Fruit fly (Drosophila melanogaster) whole organism, pupa: Measurements from ENCODE around the gene Ppt2.

Experiments
- CG10348 ChIP-seq: fragments of 200-800 bp; sonication (Bioruptor generic); IDR thresholded peaks from 2 replicates; pipeline ENCODE4 v1.3.6; 2022; ENCODE audit warnings: missing biosample characterization, missing genetic modification characterization
- CG12605 ChIP-seq: fragments of 200-800 bp; sonication (Bioruptor generic); IDR thresholded peaks from 2 replicates; pipeline ENCODE4 v1.3.6; 2022; ENCODE audit warnings: missing biosample characterization, missing genetic modification characterization
- CG13204 ChIP-seq: fragments of 200-800 bp; sonication (Bioruptor generic); optimal IDR thresholded peaks from 2 replicates; lab custom pipeline; 2018; ENCODE audit warnings: missing biosample characterization, mild to moderate bottlenecking, missing genetic modification characterization, moderate library complexity
- CG14655 ChIP-seq: fragments of 200-800 bp; sonication (Bioruptor generic); optimal IDR thresholded peaks from 3 replicates; lab custom pipeline; 2017; ENCODE audit warnings: mild to moderate bottlenecking, missing biosample characterization, missing genetic modification reagents, missing genetic modification characterization
- CG15710 ChIP-seq: fragments of 200-800 bp; sonication (Bioruptor generic); optimal IDR thresholded peaks from 2 replicates; lab custom pipeline; 2018; ENCODE audit warnings: missing biosample characterization, mild to moderate bottlenecking, missing genetic modification characterization, moderate library complexity
- CG17806 ChIP-seq: fragments of 200-800 bp; sonication (Bioruptor generic); optimal IDR thresholded peaks from 2 replicates; lab custom pipeline; 2018; ENCODE audit warnings: missing biosample characterization, mild to moderate bottlenecking, missing genetic modification characterization, moderate library complexity
- CG32121 ChIP-seq: fragments of 200-800 bp; sonication (Bioruptor generic); IDR thresholded peaks from 2 replicates; pipeline ENCODE4 v1.3.6; 2022; ENCODE audit warnings: missing biosample characterization, missing genetic modification characterization
- CG34367 ChIP-seq: fragments of 200-800 bp; sonication (Bioruptor generic); optimal IDR thresholded peaks from 2 replicates; lab custom pipeline; 2018; ENCODE audit warnings: missing biosample characterization, mild to moderate bottlenecking, missing genetic modification characterization
- CG4496 ChIP-seq: fragments of 200-800 bp; sonication (Bioruptor generic); IDR thresholded peaks from 3 replicates; pipeline ENCODE4 v1.3.6; 2022; ENCODE audit warnings: missing biosample characterization, missing genetic modification characterization
- CG8159 ChIP-seq: fragments of 200-800 bp; sonication (Bioruptor generic); optimal IDR thresholded peaks from 3 replicates; lab custom pipeline; 2018; ENCODE audit warnings: missing biosample characterization, mild to moderate bottlenecking, missing genetic modification characterization, moderate library complexity
- CG8301 ChIP-seq: fragments of 200-800 bp; sonication (Bioruptor generic); optimal IDR thresholded peaks from 2 replicates; lab custom pipeline; 2018; ENCODE audit warnings: missing biosample characterization, mild to moderate bottlenecking, missing genetic modification characterization
- CG9948 ChIP-seq: fragments of 200-800 bp; sonication (Bioruptor generic); optimal IDR thresholded peaks from 2 replicates; lab custom pipeline; 2018; ENCODE audit warnings: missing biosample characterization, mild to moderate bottlenecking, missing genetic modification characterization, moderate library complexity
- D1 ChIP-seq: fragments of 200-800 bp; sonication (Bioruptor generic); optimal IDR thresholded peaks from 2 replicates; lab custom pipeline; 2018; ENCODE audit warnings: missing biosample characterization, mild to moderate bottlenecking, missing genetic modification characterization, moderate library complexity
- EcR ChIP-seq: fragments of 200-800 bp; sonication (Bioruptor generic); optimal IDR thresholded peaks from 3 replicates; lab custom pipeline; 2019; ENCODE audit warnings: missing biosample characterization, missing genetic modification characterization, mild to moderate bottlenecking, moderate library complexity, missing genetic modification reagents
- Ets98B ChIP-seq: fragments of 200-800 bp; sonication (Bioruptor generic); IDR thresholded peaks from 2 replicates; pipeline ENCODE4 v1.3.6; 2022; ENCODE audit warnings: missing biosample characterization, missing genetic modification characterization
- Pif1A ChIP-seq: fragments of 200-800 bp; sonication (Bioruptor generic); optimal IDR thresholded peaks from 3 replicates; lab custom pipeline; 2016; ENCODE audit warnings: missing biosample characterization, missing genetic modification characterization
- Pif1B ChIP-seq: fragments of 200-800 bp; sonication (Bioruptor generic); optimal IDR thresholded peaks from 3 replicates; lab custom pipeline; 2016; ENCODE audit warnings: missing biosample characterization, missing genetic modification characterization
- fd96Ca ChIP-seq: fragments of 200-800 bp; sonication (Bioruptor generic); IDR thresholded peaks from 3 replicates; pipeline ENCODE4 v1.3.6; 2022; ENCODE audit warnings: missing biosample characterization, missing genetic modification characterization
- gl ChIP-seq: fragments of 200-800 bp; sonication (Bioruptor generic); optimal IDR thresholded peaks from 2 replicates; lab custom pipeline; 2018; ENCODE audit warnings: missing biosample characterization, mild to moderate bottlenecking, missing genetic modification characterization
- rn ChIP-seq: fragments of 200-800 bp; sonication (Bioruptor generic); IDR thresholded peaks from 2 replicates; pipeline ENCODE4 v1.3.6; 2022; ENCODE audit warnings: missing biosample characterization, missing genetic modification characterization

Gene Ppt2

DNA sequence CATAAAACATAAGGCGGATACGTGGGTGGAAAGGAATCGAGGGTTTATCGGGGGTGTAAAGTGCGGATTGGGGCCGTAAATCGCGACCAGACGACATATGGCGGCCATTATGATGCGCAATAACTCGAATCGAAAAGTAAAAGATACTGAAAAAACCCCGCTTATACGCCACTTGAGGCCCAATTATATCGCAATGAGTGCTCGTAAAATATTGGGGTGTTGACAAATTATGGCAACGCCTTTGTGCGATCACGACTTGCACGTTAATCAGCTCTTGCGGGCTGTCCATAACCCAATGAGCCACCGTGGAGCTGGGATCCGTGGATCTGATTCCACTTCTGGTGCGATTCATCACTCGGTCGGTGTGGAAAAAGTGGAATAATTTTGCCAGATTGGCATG lies 29.7 kb downstream of the Ppt2 start:
- TF ChIP-seq CG32121 (GFP tag; lab: Robert Waterston, UW) (no peak), CG12605 (no peak), CG10348 (GFP tag; lab: Robert Waterston, UW) (no peak), Pif1B (no peak), gl (tag; lab: Kevin White, UChicago) (no peak), fd96Ca (GFP tag; lab: Robert Waterston, UW) (no peak), CG14655 (GFP tag; lab: Kevin White, UChicago) (no peak), Ets98B (GFP tag; lab: Robert Waterston, UW) (no peak), CG9948 (tag; lab: Kevin White, UChicago) (no peak), CG8301 (tag; lab: Kevin White, UChicago) (no peak)

DNA sequence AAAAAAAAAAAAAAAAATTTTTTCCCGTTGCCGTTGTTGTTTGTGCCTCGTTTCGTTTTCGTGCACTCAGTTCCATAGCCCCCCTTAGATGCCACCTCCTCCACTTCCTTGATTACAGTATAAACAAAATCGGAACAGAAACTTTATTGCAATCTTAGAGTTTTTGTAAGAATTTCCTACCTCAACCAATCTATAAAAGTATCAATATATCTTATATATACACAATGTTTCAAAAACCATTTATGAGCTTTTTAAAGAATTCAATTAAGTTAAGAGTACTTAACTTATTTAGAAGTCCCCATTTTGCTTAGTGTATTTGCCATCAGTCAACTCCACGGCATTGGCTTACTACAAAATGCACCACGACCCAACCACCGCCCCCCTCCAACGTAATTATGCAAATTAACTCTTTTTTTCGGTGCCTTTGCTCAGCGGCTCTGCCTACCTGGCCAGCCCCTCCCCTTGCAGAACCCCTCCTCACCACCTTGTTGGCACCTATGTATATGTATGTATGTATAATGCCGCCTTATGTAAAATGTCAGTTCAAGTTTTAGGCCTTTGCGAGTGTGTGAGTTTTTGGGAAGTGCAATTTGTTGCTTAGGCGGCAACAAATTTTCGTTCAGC lies 37.7 kb downstream of the Ppt2 start:
- TF ChIP-seq EcR (GFP tag; lab: Kevin White, UChicago) (no peak), CG13204 (GFP tag; lab: Kevin White, UChicago) (no peak)
- TF ChIP-seq, all 21 proteins: peak for 0

DNA sequence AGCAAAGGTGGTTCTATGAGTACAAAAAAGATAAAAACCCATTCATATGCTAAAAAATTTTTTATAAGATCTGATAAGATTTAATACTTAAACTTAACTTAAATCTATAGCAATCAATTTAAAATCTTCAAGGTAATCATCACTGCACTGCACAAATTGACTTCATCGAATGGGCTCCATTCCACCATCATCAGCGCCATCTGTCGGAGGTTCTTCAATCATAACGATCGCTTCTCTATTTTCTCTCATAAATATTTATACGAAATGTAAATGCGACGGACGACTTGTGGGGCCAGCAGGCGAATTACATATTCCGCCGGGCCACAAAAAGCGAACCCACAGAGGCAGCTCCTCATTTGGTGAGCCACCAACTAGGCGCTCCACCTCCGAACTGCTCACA lies 38.4 kb downstream of the Ppt2 start:
- no peak for TF ChIP-seq CG8159 (tag; lab: Kevin White, UChicago)
- no peak for TF ChIP-seq CG14655 (GFP tag; lab: Kevin White, UChicago)
- TF ChIP-seq CG10348 (GFP tag; lab: Robert Waterston, UW), result no peak
- TF ChIP-seq CG34367, result no peak
- no peak for TF ChIP-seq CG12605
- TF ChIP-seq rn (GFP tag; lab: Robert Waterston, UW), result no peak
- TF ChIP-seq EcR (GFP tag; lab: Kevin White, UChicago), result no peak
- TF ChIP-seq CG13204 (GFP tag; lab: Kevin White, UChicago), result no peak
- no peak for TF ChIP-seq Pif1B
- no peak for TF ChIP-seq CG32121 (GFP tag; lab: Robert Waterston, UW)
- no peak for TF ChIP-seq fd96Ca (GFP tag; lab: Robert Waterston, UW)

DNA sequence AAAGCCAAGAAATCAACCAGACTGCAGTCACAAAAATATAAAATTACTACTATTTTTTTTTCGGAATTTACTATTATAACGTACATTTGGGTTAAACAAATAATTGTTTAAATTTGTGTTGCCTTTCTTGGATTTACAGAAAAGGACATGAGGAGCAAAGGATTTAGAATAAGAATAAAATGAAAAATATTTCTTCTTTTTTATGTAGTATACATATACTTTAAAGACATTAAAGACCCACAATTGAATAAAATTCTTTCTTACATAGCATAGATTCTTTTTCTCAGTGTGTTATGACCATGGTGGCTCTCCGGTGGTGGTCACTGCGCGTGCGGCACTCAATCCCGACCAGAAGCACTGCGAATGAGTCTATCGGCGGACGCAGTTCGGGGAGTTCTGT lies 39.1 kb downstream of the Ppt2 start:
- TF ChIP-seq CG14655 (GFP tag; lab: Kevin White, UChicago) (peak; percentile 26), CG8301 (tag; lab: Kevin White, UChicago) (peak; percentile 11), fd96Ca (GFP tag; lab: Robert Waterston, UW) (no peak), gl (tag; lab: Kevin White, UChicago) (no peak), CG15710 (tag; lab: Kevin White, UChicago) (peak; percentile 7), Pif1A (GFP tag; lab: Kevin White, UChicago) (no peak)

DNA sequence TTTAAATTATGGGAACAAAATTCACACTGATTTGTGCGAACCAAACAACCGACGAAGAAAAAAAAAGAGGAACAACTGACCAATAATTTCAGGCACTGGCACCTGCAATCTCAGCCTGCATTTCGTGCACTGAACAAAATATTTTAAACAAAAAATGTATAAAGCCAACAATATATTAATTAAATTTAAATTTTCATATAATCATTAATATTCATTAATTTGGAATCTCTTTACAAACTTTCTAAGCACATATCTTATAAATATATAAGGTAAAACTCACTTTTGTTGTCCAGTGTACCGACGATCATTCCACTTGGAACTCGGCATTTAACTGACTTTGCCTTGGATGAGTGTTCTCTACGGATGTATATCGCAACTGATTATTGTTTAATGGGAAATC lies 42.0 kb downstream of the Ppt2 start:
- peak; percentile 33 for TF ChIP-seq CG17806 (tag; lab: Kevin White, UChicago)
- peak; percentile 11 for TF ChIP-seq CG8301 (tag; lab: Kevin White, UChicago)
- no peak for TF ChIP-seq rn (GFP tag; lab: Robert Waterston, UW)
- TF ChIP-seq gl (tag; lab: Kevin White, UChicago), result no peak
- TF ChIP-seq EcR (GFP tag; lab: Kevin White, UChicago), result no peak
- peak; percentile 19 for TF ChIP-seq CG14655 (GFP tag; lab: Kevin White, UChicago)
- no peak for TF ChIP-seq CG32121 (GFP tag; lab: Robert Waterston, UW)
- TF ChIP-seq CG12605, result no peak
- no peak for TF ChIP-seq CG10348 (GFP tag; lab: Robert Waterston, UW)
- no peak for TF ChIP-seq CG4496 (GFP tag; lab: Robert Waterston, UW)
- TF ChIP-seq fd96Ca (GFP tag; lab: Robert Waterston, UW), result no peak
- peak; percentile 15 for TF ChIP-seq CG15710 (tag; lab: Kevin White, UChicago)
- peak; percentile 40 for TF ChIP-seq CG8159 (tag; lab: Kevin White, UChicago)
- TF ChIP-seq CG34367, result no peak
- TF ChIP-seq D1 (tag; lab: Kevin White, UChicago), result no peak
- no peak for TF ChIP-seq Ets98B (GFP tag; lab: Robert Waterston, UW)
- TF ChIP-seq Pif1B, result no peak
- peak; percentile 31 for TF ChIP-seq CG9948 (tag; lab: Kevin White, UChicago)
- TF ChIP-seq Pif1A (GFP tag; lab: Kevin White, UChicago), result no peak

DNA sequence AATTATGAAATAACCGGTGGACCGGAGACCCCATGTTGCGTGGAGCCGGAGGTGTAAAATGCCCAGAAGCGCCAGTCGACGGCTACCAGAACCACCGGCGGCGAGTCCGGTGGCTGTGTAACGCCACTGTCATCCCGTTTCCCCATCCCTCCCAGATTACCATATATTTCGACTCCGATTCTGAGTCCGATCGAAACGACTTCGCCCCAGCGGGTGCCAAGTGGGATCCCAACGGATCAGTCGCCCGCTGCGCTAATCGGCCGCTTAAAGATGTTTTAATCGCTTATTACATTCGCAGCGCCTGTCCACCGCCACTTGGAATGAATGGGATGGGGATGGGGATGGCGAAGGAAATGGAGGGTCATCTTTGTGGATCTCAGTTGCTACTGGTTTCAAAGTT lies 42.7 kb downstream of the Ppt2 start:
- TF ChIP-seq CG10348 (GFP tag; lab: Robert Waterston, UW), result no peak
- no peak for TF ChIP-seq CG15710 (tag; lab: Kevin White, UChicago)
- no peak for TF ChIP-seq CG32121 (GFP tag; lab: Robert Waterston, UW)
- no peak for TF ChIP-seq CG12605
- TF ChIP-seq gl (tag; lab: Kevin White, UChicago), result no peak
- no peak for TF ChIP-seq Ets98B (GFP tag; lab: Robert Waterston, UW)
- TF ChIP-seq CG34367, result no peak
- TF ChIP-seq CG13204 (GFP tag; lab: Kevin White, UChicago), result no peak
- TF ChIP-seq CG14655 (GFP tag; lab: Kevin White, UChicago), result no peak
- TF ChIP-seq EcR (GFP tag; lab: Kevin White, UChicago), result no peak
- no peak for TF ChIP-seq CG17806 (tag; lab: Kevin White, UChicago)
- TF ChIP-seq Pif1B, result no peak
- TF ChIP-seq D1 (tag; lab: Kevin White, UChicago), result no peak
- no peak for TF ChIP-seq CG8159 (tag; lab: Kevin White, UChicago)
- no peak for TF ChIP-seq CG9948 (tag; lab: Kevin White, UChicago)
- TF ChIP-seq CG4496 (GFP tag; lab: Robert Waterston, UW), result no peak
- no peak for TF ChIP-seq rn (GFP tag; lab: Robert Waterston, UW)
